Fruit fly (Drosophila melanogaster) whole organism, embryonic: ENCODE results near the gene CG31104.

ENCODE experiments used
- CG13424 ChIP-seq: fragments of 200-800 bp; sonication (Bioruptor generic); optimal IDR thresholded peaks from 2 replicates; lab custom pipeline; 2019; ENCODE audit warnings: missing biosample characterization, mild to moderate bottlenecking, missing genetic modification characterization, moderate library complexity
- CG16863 ChIP-seq: fragments of 200-800 bp; sonication (Bioruptor generic); optimal IDR thresholded peaks from 3 replicates; lab custom pipeline; 2016; ENCODE audit warnings: missing biosample characterization, missing genetic modification characterization
- CG32532 ChIP-seq: fragments of 200-800 bp; sonication (Bioruptor generic); IDR thresholded peaks from 2 replicates; pipeline ENCODE4 v1.3.6; 2022; ENCODE audit warnings: missing biosample characterization, missing genetic modification characterization
- btn ChIP-seq: fragments of 200-800 bp; sonication (Bioruptor generic); optimal IDR thresholded peaks from 2 replicates; lab custom pipeline; 2016; ENCODE audit warnings: missing biosample characterization, missing genetic modification characterization

dm6 chr3R:25277112-25277511 lies 8.2 kb upstream of the CG31104 start, which contains the start of gene CG10513:
- no peak for TF ChIP-seq CG13424 (tag; lab: Kevin White, UChicago)
- TF ChIP-seq CG16863 (GFP tag; lab: Kevin White, UChicago): no peak
- TF ChIP-seq CG32532 (GFP tag; lab: Robert Waterston, UW): no peak
- TF ChIP-seq btn (GFP tag; lab: Kevin White, UChicago): no peak
